Worm (Caenorhabditis elegans) whole organism, late embryonic: ENCODE results near the gene ZK666.15.

ENCODE experiments used
- ama-1 ChIP-seq: fragments of 150-350 bp; optimal IDR thresholded peaks from 2 replicates; lab custom pipeline; 2014
- ceh-34 ChIP-seq: sonication (generic microtip); optimal IDR thresholded peaks from 2 replicates; lab custom pipeline; 2016; ENCODE audit warnings: mild to moderate bottlenecking, missing genetic modification characterization, missing compliant biosample characterization
- ceh-48 ChIP-seq: sonication (generic microtip); optimal IDR thresholded peaks from 2 replicates; lab custom pipeline; 2016; ENCODE audit warnings: missing genetic modification characterization, inconsistent platforms, missing compliant biosample characterization
- dmd-4 ChIP-seq: sonication (generic microtip); optimal IDR thresholded peaks from 2 replicates; lab custom pipeline; 2016; ENCODE audit warnings: borderline replicate concordance, missing genetic modification characterization, missing compliant biosample characterization
- eyg-1 ChIP-seq: sonication (generic microtip); optimal IDR thresholded peaks from 2 replicates; lab custom pipeline; 2016; ENCODE audit warnings: missing genotype, missing genetic modification characterization, missing compliant biosample characterization
- lin-11 ChIP-seq: fragments of 200-800 bp; sonication (Bioruptor generic); optimal IDR thresholded peaks from 2 replicates; lab custom pipeline; 2018; ENCODE audit warnings: mild to moderate bottlenecking, missing genetic modification characterization, missing compliant biosample characterization
- odd-2 ChIP-seq: sonication (generic microtip); optimal IDR thresholded peaks from 2 replicates; lab custom pipeline; 2017; ENCODE audit warnings: antibody characterized with exemption, mild to moderate bottlenecking, missing genetic modification characterization, missing compliant biosample characterization
- pat-9 ChIP-seq: fragments of 200-800 bp; sonication (Bioruptor generic); optimal IDR thresholded peaks from 2 replicates; lab custom pipeline; 2018; ENCODE audit warnings: mild to moderate bottlenecking, missing genetic modification characterization, moderate library complexity, missing compliant biosample characterization
- ttx-3 ChIP-seq: sonication (generic microtip); optimal IDR thresholded peaks from 2 replicates; lab custom pipeline; 2016; ENCODE audit warnings: missing genetic modification reagents, missing genetic modification characterization, missing compliant biosample characterization

DNA sequence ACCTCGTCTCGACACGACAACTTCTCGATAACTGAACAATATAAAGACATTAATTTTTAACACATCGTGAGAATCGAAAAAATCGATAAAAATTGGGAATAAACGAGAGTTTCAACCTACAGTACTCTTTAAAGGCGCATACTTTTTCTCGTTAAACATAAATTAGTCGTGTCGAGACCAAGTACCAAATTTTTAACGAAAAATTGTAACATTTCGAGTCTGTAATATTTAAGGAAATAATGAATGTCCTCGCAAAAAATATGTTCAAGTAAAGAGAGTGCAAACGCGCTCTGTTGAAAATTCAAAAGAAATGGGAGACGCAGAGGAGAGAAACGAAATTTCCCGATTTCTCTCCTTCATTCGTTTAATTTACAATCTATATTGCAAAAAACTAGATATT, 36.5 kb upstream of the ZK666.15 start:
- TF ChIP-seq odd-2 (no peak), ceh-48 (tag; lab: Kevin White, UChicago) (no peak), pat-9 (tag; lab: Kevin White, UChicago) (no peak), ama-1 (lab: Kevin White, UChicago) (no peak), ceh-34 (no peak), eyg-1 (no peak), ttx-3 (tag; lab: Kevin White, UChicago) (no peak), lin-11 (tag; lab: Kevin White, UChicago) (no peak), dmd-4 (tag; lab: Kevin White, UChicago) (no peak)
